Worm (Caenorhabditis elegans): ENCODE results near the gene hen-1.
A peak's percentile ranks its signal among the peaks of the same experiment; 100 is the strongest.

Gene hen-1

ce11 chrX:7116896-7117295 is at the start of gene hen-1:
hen-1 (minus strand) TSS chrX:7116996.
- no peak for TF ChIP-seq unc-120 (tag; optimal IDR thresholded peaks at IDR 0.05; ENCODE audit: poor library complexity, severe bottlenecking)
- TF ChIP-seq ceh-43 (GFP tag; optimal IDR thresholded peaks at IDR 0.05): no peak
- no peak for TF ChIP-seq elt-3 (tag; optimal IDR thresholded peaks at IDR 0.05)
- no peak for TF ChIP-seq ceh-39 (tag; optimal IDR thresholded peaks at IDR 0.05)
- TF ChIP-seq zip-8 (tag; optimal IDR thresholded peaks at IDR 0.05): no peak
- TF ChIP-seq ces-1 (GFP tag; optimal IDR thresholded peaks at IDR 0.05): no peak
- no peak for TF ChIP-seq hlh-1 (tag; optimal IDR thresholded peaks at IDR 0.05)
- TF ChIP-seq unc-39 (tag; optimal IDR thresholded peaks at IDR 0.05): no peak
- no peak for TF ChIP-seq tbx-8 (GFP tag; optimal IDR thresholded peaks at IDR 0.05)
- no peak for TF ChIP-seq flh-1 (GFP tag; optimal IDR thresholded peaks at IDR 0.05)
- TF ChIP-seq bed-3 (GFP tag; optimal IDR thresholded peaks at IDR 0.05): no peak
- TF ChIP-seq sem-2 (GFP tag; optimal IDR thresholded peaks at IDR 0.05): no peak
- no peak for TF ChIP-seq nhr-12 (tag; optimal IDR thresholded peaks at IDR 0.05)
- no peak for TF ChIP-seq nhr-237 (tag; optimal IDR thresholded peaks at IDR 0.05)
- no peak for TF ChIP-seq lsy-2 (tag; optimal IDR thresholded peaks at IDR 0.05)

ce11 chrX:7162764-7163163 is 46.0 kb upstream of the hen-1 start:
- TF ChIP-seq ceh-83 (GFP tag; optimal IDR thresholded peaks at IDR 0.05) (no peak), unc-62 (GFP tag; optimal IDR thresholded peaks at IDR 0.05) (peak; percentile 40), lin-32 (GFP tag; optimal IDR thresholded peaks at IDR 0.05) (peak; percentile 82), hlh-1 (tag; optimal IDR thresholded peaks at IDR 0.05) (peak; percentile 99), bed-3 (GFP tag; optimal IDR thresholded peaks at IDR 0.05) (no peak)

- TF ChIP-seq unc-120 (tag; optimal IDR thresholded peaks at IDR 0.05; ENCODE audit: poor library complexity, severe bottlenecking) (no peak), nhr-28 (tag; optimal IDR thresholded peaks at IDR 0.05) (no peak)
Observed at ce11 chrX:7158736-7159135, 41.9 kb upstream of the hen-1 start, which contains the start of gene pgp-10. pgp-10 (plus strand) TSS chrX:7159036.

- TF ChIP-seq lsy-2 (tag; optimal IDR thresholded peaks at IDR 0.05) (no peak), unc-39 (tag; optimal IDR thresholded peaks at IDR 0.05) (no peak), mab-5 (tag; optimal IDR thresholded peaks at IDR 0.05) (no peak), snpc-4 (tag; optimal IDR thresholded peaks at IDR 0.05) (no peak), hlh-1 (tag; optimal IDR thresholded peaks at IDR 0.05) (no peak), sptf-1 (tag; optimal IDR thresholded peaks at IDR 0.05) (no peak), ceh-83 (GFP tag; optimal IDR thresholded peaks at IDR 0.05) (no peak), blmp-1 (tag; optimal IDR thresholded peaks at IDR 0.05) (no peak), ces-1 (GFP tag; optimal IDR thresholded peaks at IDR 0.05) (no peak), zip-8 (tag; optimal IDR thresholded peaks at IDR 0.05) (no peak), mls-2 (tag; optimal IDR thresholded peaks at IDR 0.05) (no peak), lin-32 (GFP tag; optimal IDR thresholded peaks at IDR 0.05) (no peak), ztf-11 (tag; optimal IDR thresholded peaks at IDR 0.05) (no peak), nhr-237 (tag; optimal IDR thresholded peaks at IDR 0.05) (no peak)
Observed at ce11 chrX:7157483-7157882, 40.7 kb upstream of the hen-1 start.

ce11 chrX:7155879-7156278 is 39.1 kb upstream of the hen-1 start, which contains the start of gene C54D1.7:
C54D1.7 (minus strand) TSS chrX:7156035.
- TF ChIP-seq lsy-2 (tag; optimal IDR thresholded peaks at IDR 0.05): no peak
- TF ChIP-seq elt-3 (tag; optimal IDR thresholded peaks at IDR 0.05): peak; percentile 23
- no peak for TF ChIP-seq pha-4 (tag; optimal IDR thresholded peaks at IDR 0.05)
- TF ChIP-seq ztf-11 (tag; optimal IDR thresholded peaks at IDR 0.05): no peak
- TF ChIP-seq ceh-43 (GFP tag; optimal IDR thresholded peaks at IDR 0.05): no peak

- TF ChIP-seq unc-62 (GFP tag; optimal IDR thresholded peaks at IDR 0.05) (no peak), snpc-4 (tag; optimal IDR thresholded peaks at IDR 0.05) (no peak), sptf-1 (tag; optimal IDR thresholded peaks at IDR 0.05) (no peak), tbx-8 (GFP tag; optimal IDR thresholded peaks at IDR 0.05) (no peak), ceh-83 (GFP tag; optimal IDR thresholded peaks at IDR 0.05) (no peak), hlh-1 (tag; optimal IDR thresholded peaks at IDR 0.05) (peak; percentile 47)
Observed at ce11 chrX:7153460-7153859, 36.7 kb upstream of the hen-1 start.

- TF ChIP-seq elt-1 (tag; optimal IDR thresholded peaks at IDR 0.05; ENCODE audit: borderline replicate concordance, insufficient read depth) (peak; percentile 24), zip-8 (tag; optimal IDR thresholded peaks at IDR 0.05) (peak; percentile 87), unc-62 (GFP tag; optimal IDR thresholded peaks at IDR 0.05) (no peak), nhr-2 (tag; optimal IDR thresholded peaks at IDR 0.05) (peak; percentile 68), ceh-39 (tag; optimal IDR thresholded peaks at IDR 0.05) (no peak)
Observed at ce11 chrX:7151976-7152528, 35.3 kb upstream of the hen-1 start.

Data from whole organism, mixed stage, embryonic.